Fruit fly (Drosophila melanogaster) whole organism, embryonic: ENCODE measurements around the gene CG13299.

Source experiments
- Atf6 ChIP-seq: fragments of 200-800 bp; sonication (Bioruptor generic); IDR thresholded peaks from 2 replicates; pipeline ENCODE4 v1.3.6; 2022; ENCODE audit warnings: missing biosample characterization, missing genetic modification characterization
- CG11398 ChIP-seq: fragments of 200-800 bp; sonication (Bioruptor generic); optimal IDR thresholded peaks from 2 replicates; lab custom pipeline; 2016; ENCODE audit warnings: missing biosample characterization, missing genetic modification characterization
- CG12155 ChIP-seq: fragments of 200-800 bp; sonication (Bioruptor generic); optimal IDR thresholded peaks from 3 replicates; lab custom pipeline; 2016; ENCODE audit warnings: missing biosample characterization, missing genetic modification characterization
- CG12769 ChIP-seq: fragments of 200-800 bp; sonication (Bioruptor generic); optimal IDR thresholded peaks from 2 replicates; lab custom pipeline; 2019; ENCODE audit warnings: missing biosample characterization, mild to moderate bottlenecking, missing genetic modification characterization, moderate library complexity
- CG13287 ChIP-seq: fragments of 200-800 bp; sonication (Bioruptor generic); IDR thresholded peaks from 2 replicates; pipeline ENCODE4 v1.3.6; 2022; ENCODE audit warnings: missing biosample characterization, missing genetic modification characterization; ENCODE audit not compliant: partially characterized antibody
- CG15696 ChIP-seq: fragments of 200-800 bp; sonication (Bioruptor generic); optimal IDR thresholded peaks from 2 replicates; lab custom pipeline; 2019; ENCODE audit warnings: missing biosample characterization, mild to moderate bottlenecking, missing genetic modification characterization, moderate library complexity
- CG16813 ChIP-seq: fragments of 200-800 bp; sonication (Bioruptor generic); IDR thresholded peaks from 3 replicates; pipeline ENCODE4 v1.3.6; 2022; ENCODE audit warnings: missing biosample characterization, missing genetic modification characterization; ENCODE audit not compliant: partially characterized antibody
- CG17912 ChIP-seq: fragments of 200-800 bp; sonication (Bioruptor generic); optimal IDR thresholded peaks from 2 replicates; lab custom pipeline; 2018; ENCODE audit warnings: missing biosample characterization, mild to moderate bottlenecking, missing genetic modification characterization
- CG2199 ChIP-seq: fragments of 200-800 bp; sonication (Bioruptor generic); IDR thresholded peaks from 3 replicates; pipeline ENCODE4 v1.3.6; 2022; ENCODE audit warnings: missing biosample characterization, missing genetic modification characterization
- CG3065 ChIP-seq: fragments of 200-800 bp; sonication (Bioruptor generic); optimal IDR thresholded peaks from 2 replicates; lab custom pipeline; 2016; ENCODE audit warnings: missing biosample characterization, missing genetic modification characterization
- CG32767 ChIP-seq: fragments of 200-800 bp; sonication (Bioruptor generic); IDR thresholded peaks from 2 replicates; pipeline ENCODE4 v1.3.6; 2022; ENCODE audit warnings: missing biosample characterization, missing genetic modification characterization
- CG34422 ChIP-seq: fragments of 200-800 bp; sonication (Bioruptor generic); IDR thresholded peaks from 3 replicates; pipeline ENCODE4 v1.3.6; 2022; ENCODE audit warnings: missing biosample characterization, missing genetic modification characterization
- CG6175 ChIP-seq: fragments of 200-800 bp; sonication (Bioruptor generic); IDR thresholded peaks from 3 replicates; pipeline ENCODE4 v1.3.6; 2022; ENCODE audit warnings: missing biosample characterization, missing genetic modification characterization
- CG6791 ChIP-seq: fragments of 200-800 bp; sonication (Bioruptor generic); IDR thresholded peaks from 3 replicates; pipeline ENCODE4 v1.3.6; 2022; ENCODE audit warnings: missing biosample characterization, missing genetic modification characterization; ENCODE audit not compliant: partially characterized antibody
- CG6854 ChIP-seq: fragments of 200-800 bp; sonication (Bioruptor generic); optimal IDR thresholded peaks from 3 replicates; lab custom pipeline; 2017; ENCODE audit warnings: missing biosample characterization, mild to moderate bottlenecking, missing genetic modification characterization
- CG7786 ChIP-seq: fragments of 200-800 bp; sonication (Bioruptor generic); optimal IDR thresholded peaks from 2 replicates; lab custom pipeline; 2016; ENCODE audit warnings: missing biosample characterization, missing genetic modification characterization
- Dbx ChIP-seq: fragments of 200-800 bp; sonication (Bioruptor generic); IDR thresholded peaks from 3 replicates; pipeline ENCODE4 v1.3.6; 2022; ENCODE audit warnings: missing biosample characterization, missing genetic modification characterization
- Dfd ChIP-seq, 2 experiments: fragments of >200 bp; optimal IDR thresholded peaks; 2 replicates each; lab custom pipeline; 2017; ENCODE audit warnings: missing biosample characterization in 2 of 2, missing genetic modification characterization in 2 of 2
- Eip74EF ChIP-seq, 2 experiments: fragments of 200-800 bp in 1 of 2; fragments of >200 bp in 1 of 2; sonication (Bioruptor generic) in 1 of 2; optimal IDR thresholded peaks; 2 replicates each; lab custom pipeline; 2017 to 2019; ENCODE audit warnings: missing biosample characterization in 2 of 2, missing genetic modification characterization in 2 of 2, mild to moderate bottlenecking in 1 of 2, moderate library complexity in 1 of 2
- Gug ChIP-seq: fragments of 200-800 bp; sonication (Bioruptor generic); IDR thresholded peaks from 4 replicates; pipeline ENCODE4 v1.3.6; 2022; ENCODE audit warnings: missing biosample characterization, missing genetic modification characterization
- HLHmδ ChIP-seq: fragments of 200-800 bp; sonication (Bioruptor generic); optimal IDR thresholded peaks from 2 replicates; lab custom pipeline; 2018; ENCODE audit warnings: missing biosample characterization, mild to moderate bottlenecking, missing genetic modification characterization, moderate library complexity
- MTF-1 ChIP-seq: fragments of 200-800 bp; sonication (Bioruptor generic); optimal IDR thresholded peaks from 2 replicates; lab custom pipeline; 2018; ENCODE audit warnings: missing biosample characterization, mild to moderate bottlenecking, missing genetic modification characterization, borderline replicate concordance
- NC2α ChIP-seq: fragments of 200-800 bp; sonication (Bioruptor generic); optimal IDR thresholded peaks from 2 replicates; lab custom pipeline; 2016; ENCODE audit warnings: missing biosample characterization, missing genetic modification characterization
- Nf-YC ChIP-seq: fragments of 200-800 bp; optimal IDR thresholded peaks from 3 replicates; lab custom pipeline; 2019; ENCODE audit warnings: missing biosample characterization, mild to moderate bottlenecking, missing genetic modification characterization, moderate library complexity
- Vsx1 ChIP-seq: fragments of 200-800 bp; sonication (Bioruptor generic); optimal IDR thresholded peaks from 2 replicates; lab custom pipeline; 2017; ENCODE audit warnings: missing biosample characterization, mild to moderate bottlenecking, missing genetic modification characterization, missing genetic modification reagents
- amos ChIP-seq: fragments of 200-800 bp; sonication (Bioruptor generic); IDR thresholded peaks from 2 replicates; pipeline ENCODE4 v1.3.6; 2022; ENCODE audit warnings: missing biosample characterization, missing genetic modification characterization; ENCODE audit not compliant: partially characterized antibody
- ase ChIP-seq: fragments of 200-800 bp; sonication (Bioruptor generic); IDR thresholded peaks from 3 replicates; pipeline ENCODE4 v1.3.6; 2022; ENCODE audit warnings: missing biosample characterization, missing genetic modification characterization
- bbx ChIP-seq: fragments of 200-800 bp; sonication (Bioruptor generic); IDR thresholded peaks from 2 replicates; pipeline ENCODE4 v1.3.6; 2022; ENCODE audit warnings: missing biosample characterization, missing genetic modification characterization; ENCODE audit not compliant: partially characterized antibody
- bsh ChIP-seq, 2 experiments: fragments of 200-800 bp; sonication (Bioruptor generic); optimal IDR thresholded peaks; 2 replicates each; lab custom pipeline; 2017 to 2018; ENCODE audit warnings: mild to moderate bottlenecking in 2 of 2, missing biosample characterization in 2 of 2, missing genetic modification characterization in 2 of 2, moderate library complexity in 1 of 2
- chm ChIP-seq: fragments of 200-800 bp; sonication (Bioruptor generic); IDR thresholded peaks from 2 replicates; pipeline ENCODE4 v1.3.6; 2022; ENCODE audit warnings: missing biosample characterization, missing genetic modification characterization
- dm ChIP-seq: fragments of 200-800 bp; sonication (Bioruptor generic); optimal IDR thresholded peaks from 3 replicates; lab custom pipeline; 2016; ENCODE audit warnings: missing biosample characterization, missing genetic modification characterization
- eyg ChIP-seq: fragments of 200-800 bp; sonication (Bioruptor generic); optimal IDR thresholded peaks from 3 replicates; lab custom pipeline; 2016; ENCODE audit warnings: missing biosample characterization, missing genetic modification characterization
- fd102C ChIP-seq: fragments of 200-800 bp; sonication (Bioruptor generic); optimal IDR thresholded peaks from 2 replicates; lab custom pipeline; 2018; ENCODE audit warnings: missing biosample characterization, mild to moderate bottlenecking, missing genetic modification characterization, moderate library complexity
- fru ChIP-seq: fragments of >200 bp; optimal IDR thresholded peaks from 2 replicates; lab custom pipeline; 2017
- ftz-f1 ChIP-seq: fragments of 200-800 bp; sonication (Bioruptor generic); optimal IDR thresholded peaks from 2 replicates; lab custom pipeline; 2016; ENCODE audit warnings: missing biosample characterization, missing genetic modification characterization
- gce ChIP-seq: fragments of 200-800 bp; sonication (Bioruptor generic); IDR thresholded peaks from 3 replicates; pipeline ENCODE4 v1.3.6; 2022; ENCODE audit warnings: missing biosample characterization, missing genetic modification characterization
- gsb-n ChIP-seq: fragments of 200-800 bp; sonication (Bioruptor generic); optimal IDR thresholded peaks from 3 replicates; lab custom pipeline; 2018; ENCODE audit warnings: missing biosample characterization, mild to moderate bottlenecking, missing genetic modification characterization
- her ChIP-seq: fragments of 200-800 bp; sonication (Bioruptor generic); optimal IDR thresholded peaks from 2 replicates; lab custom pipeline; 2016; ENCODE audit warnings: missing biosample characterization, missing genetic modification characterization
- kah ChIP-seq: fragments of 200-800 bp; sonication (Bioruptor generic); optimal IDR thresholded peaks from 2 replicates; lab custom pipeline; 2018; ENCODE audit warnings: missing biosample characterization, mild to moderate bottlenecking, missing genetic modification characterization
- mirr ChIP-seq: fragments of 200-800 bp; sonication (Bioruptor generic); optimal IDR thresholded peaks from 3 replicates; lab custom pipeline; 2018; ENCODE audit warnings: missing biosample characterization, mild to moderate bottlenecking, missing genetic modification characterization
- p53 ChIP-seq: fragments of 200-800 bp; sonication (Bioruptor generic); optimal IDR thresholded peaks from 2 replicates; lab custom pipeline; 2016; ENCODE audit warnings: missing biosample characterization, missing genetic modification characterization
- pan ChIP-seq, 4 experiments: fragments of >200 bp in 3 of 4; fragments of 200-800 bp in 1 of 4; sonication (Bioruptor generic) in 1 of 4; optimal IDR thresholded peaks in 3 of 4; IDR thresholded peaks in 1 of 4; 2 replicates each; pipeline versions ENCODE4 v1.3.6 to Lab custom; 2017 to 2022; ENCODE audit warnings: missing biosample characterization in 2 of 4, missing genetic modification characterization in 2 of 4, mixed read lengths in 1 of 4
- phol ChIP-seq: fragments of 200-800 bp; sonication (Bioruptor generic); optimal IDR thresholded peaks from 3 replicates; lab custom pipeline; 2018; ENCODE audit warnings: missing biosample characterization, mild to moderate bottlenecking, missing genetic modification characterization, moderate library complexity
- pum ChIP-seq: fragments of 200-800 bp; sonication (Bioruptor generic); optimal IDR thresholded peaks from 2 replicates; lab custom pipeline; 2016; ENCODE audit warnings: missing biosample characterization, missing genetic modification characterization
- row ChIP-seq: fragments of 200-800 bp; sonication (Bioruptor generic); IDR thresholded peaks from 3 replicates; pipeline ENCODE4 v1.3.6; 2022; ENCODE audit warnings: missing biosample characterization, missing genetic modification characterization
- sd ChIP-seq: fragments of 200-800 bp; sonication (Bioruptor generic); optimal IDR thresholded peaks from 3 replicates; lab custom pipeline; 2018; ENCODE audit warnings: missing biosample characterization, mild to moderate bottlenecking, missing genetic modification characterization, moderate library complexity
- sens ChIP-seq: fragments of 200-800 bp; sonication (Bioruptor generic); peaks from one replicate; lab custom pipeline; 2016; ENCODE audit warnings: missing biosample characterization, missing genetic modification characterization
- sisA ChIP-seq: fragments of 200-800 bp; sonication (Bioruptor generic); IDR thresholded peaks from 2 replicates; pipeline ENCODE4 v1.3.6; 2022; ENCODE audit warnings: missing biosample characterization, missing genetic modification characterization
- sr ChIP-seq: fragments of 200-800 bp; sonication (Bioruptor generic); IDR thresholded peaks from 3 replicates; pipeline ENCODE4 v1.3.6; 2022; ENCODE audit warnings: missing biosample characterization, missing genetic modification characterization
- vvl ChIP-seq: fragments of 200-800 bp; sonication (Bioruptor generic); IDR thresholded peaks from 2 replicates; pipeline ENCODE4 v1.3.6; 2022; ENCODE audit warnings: missing biosample characterization, missing genetic modification characterization

CG13299 gene

dm6 chr3L:6217806-6218205, 14.4 kb downstream of the CG13299 start, which contains the start of gene LanA (continued):
- TF ChIP-seq sens (peak; percentile 67), CG6175 (GFP tag; lab: Robert Waterston, UW) (0 out of 3 replicates have a peak, but pooled peaks have one; percentile 8), Nf-YC (tag; lab: Kevin White, UChicago) (no peak), CG12769 (tag; lab: Kevin White, UChicago) (no peak), vvl (peak; percentile 18; the same call in 1 of the 2 replicates), p53 (no peak), her (GFP tag; lab: Kevin White, UChicago) (peak; percentile 45), sisA (GFP tag; lab: Robert Waterston, UW) (no peak), amos (peak; percentile 23; the same call in 1 of the 2 replicates), CG6791 (GFP tag; lab: Robert Waterston, UW) (peak; percentile 52; the same call in 1 of the 3 replicates), HLHmδ (GFP tag; lab: Kevin White, UChicago) (peak; percentile 75), CG32767 (0 out of 2 replicates have a peak, but pooled peaks have one; percentile 8), eyg (GFP tag; lab: Kevin White, UChicago) (peak; percentile 17), CG13287 (GFP tag; lab: Robert Waterston, UW) (no peak; the same call in 1 of the 2 replicates), sr (GFP tag; lab: Robert Waterston, UW) (no peak; the same call in 2 of the 3 replicates), fru (no peak), gsb-n (tag; lab: Kevin White, UChicago) (peak; percentile 7), CG3065 (GFP tag; lab: Kevin White, UChicago) (no peak), CG11398 (GFP tag; lab: Kevin White, UChicago) (peak; percentile 47), CG17912 (GFP tag; lab: Kevin White, UChicago) (peak; percentile 16), sd (tag; lab: Kevin White, UChicago) (peak; percentile 19), CG15696 (tag; lab: Kevin White, UChicago) (peak; percentile 9), CG12155 (GFP tag; lab: Kevin White, UChicago) (peak; percentile 28), pan (optimal IDR thresholded peaks at IDR 0.05; lab: Kevin White, UChicago) (no peak), pan (GFP tag; optimal IDR thresholded peaks at IDR 0.05 in 1 of 2, IDR thresholded peaks at IDR 0.05 in 1 of 2) (peak in 1 of 2 experiments; percentile 11), ftz-f1 (GFP tag; lab: Kevin White, UChicago) (peak; percentile 2), dm (GFP tag; lab: Kevin White, UChicago) (no peak), Dfd (GFP tag; optimal IDR thresholded peaks at IDR 0.05; lab: Kevin White, UChicago) (no peak), pum (GFP tag; lab: Kevin White, UChicago) (no peak), row (GFP tag; lab: Robert Waterston, UW) (no peak), MTF-1 (peak; percentile 59), Vsx1 (GFP tag; lab: Kevin White, UChicago) (no peak), CG2199 (GFP tag; lab: Robert Waterston, UW) (peak; percentile 71; the same call in 2 of the 3 replicates), Eip74EF (GFP tag; optimal IDR thresholded peaks at IDR 0.05; lab: Kevin White, UChicago) (no peak), Dbx (GFP tag; lab: Robert Waterston, UW) (no peak), CG16813 (0 out of 3 replicates have a peak, but pooled peaks have one; percentile 11), chm (GFP tag; lab: Robert Waterston, UW) (peak; percentile 82), bbx (peak; percentile 61), mirr (GFP tag; lab: Kevin White, UChicago) (peak; percentile 2), fd102C (GFP tag; lab: Kevin White, UChicago) (peak; percentile 60), phol (tag; lab: Kevin White, UChicago) (no peak), CG6854 (GFP tag; lab: Kevin White, UChicago) (no peak), Gug (GFP tag; lab: Robert Waterston, UW) (no peak), ase (no peak), kah (GFP tag; lab: Kevin White, UChicago) (peak; percentile 27), CG34422 (GFP tag; lab: Robert Waterston, UW) (peak; percentile 67), CG7786 (GFP tag; lab: Kevin White, UChicago) (peak; percentile 4), gce (GFP tag; lab: Robert Waterston, UW) (0 out of 3 replicates have a peak, but pooled peaks have one; percentile 46), Atf6 (GFP tag; lab: Robert Waterston, UW) (peak; percentile 44; the same call in 1 of the 2 replicates), NC2α (GFP tag; lab: Kevin White, UChicago) (no peak), bsh (GFP tag; optimal IDR thresholded peaks at IDR 0.05; lab: Kevin White, UChicago) (no peak)
